Fruit fly (Drosophila melanogaster): ENCODE measurements around the gene Scgbeta.

DNA sequence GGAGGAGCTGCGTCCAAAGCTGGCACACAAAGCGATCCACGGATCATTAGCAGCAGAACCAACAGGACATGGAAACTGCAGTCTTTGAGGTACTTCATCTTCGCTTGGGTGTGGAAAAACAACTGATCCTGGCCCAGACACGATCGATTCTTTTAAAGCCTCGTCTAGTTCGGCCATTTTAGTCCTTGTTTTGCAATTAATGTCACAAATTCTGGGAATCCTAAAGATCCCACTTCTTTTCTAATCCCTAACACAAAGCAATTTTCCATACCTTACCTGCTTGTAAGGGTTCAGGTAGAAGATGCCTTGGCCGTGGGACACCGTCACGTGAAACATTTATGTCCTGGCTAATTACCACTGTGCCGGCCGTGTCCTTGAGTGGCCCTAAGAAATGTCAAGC lies 39.7 kb downstream of the Scgbeta start, which contains the start of gene CG10035:
- TF ChIP-seq CG12768 (GFP tag; optimal IDR thresholded peaks at IDR 0.05) (no peak), CG14711 (tag; optimal IDR thresholded peaks at IDR 0.05) (no peak), Mnt (GFP tag; optimal IDR thresholded peaks at IDR 0.05) (no peak), pad (GFP tag; optimal IDR thresholded peaks at IDR 0.05) (no peak), CG33017 (tag; optimal IDR thresholded peaks at IDR 0.05) (no peak), Crg-1 (GFP tag; optimal IDR thresholded peaks at IDR 0.05) (no peak), kay (GFP tag; ENCODE audit: borderline replicate concordance) (no peak), cic (GFP tag; optimal IDR thresholded peaks at IDR 0.05) (no peak), ovo (GFP tag; optimal IDR thresholded peaks at IDR 0.05) (no peak), tj (GFP tag; optimal IDR thresholded peaks at IDR 0.05) (no peak), CG7045 (GFP tag; optimal IDR thresholded peaks at IDR 0.05) (no peak), CG11617 (GFP tag; optimal IDR thresholded peaks at IDR 0.05) (no peak)

Measured in whole organism, adult.